Worm (Caenorhabditis elegans): Measurements from ENCODE around the gene D2096.7.

DNA sequence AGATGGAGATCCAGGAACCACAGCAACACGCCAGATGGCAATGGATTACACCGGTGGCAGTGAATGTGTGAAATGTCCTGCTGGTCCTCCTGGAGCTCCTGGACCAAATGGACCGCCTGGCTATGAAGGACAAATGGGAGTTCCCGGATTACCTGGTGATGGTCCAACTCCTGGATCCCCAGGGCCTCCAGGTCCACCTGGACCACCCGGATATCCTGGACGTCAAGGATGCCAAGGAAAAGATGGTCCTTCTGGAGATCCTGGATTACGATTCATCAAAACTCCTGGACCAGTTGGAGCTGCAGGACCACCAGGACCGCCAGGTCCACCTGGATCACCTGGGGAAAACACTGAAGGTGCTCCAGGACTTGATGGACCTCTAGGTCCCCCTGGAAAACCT is 20.1 kb downstream of the D2096.7 start:
- TF ChIP-seq ceh-8 (GFP tag; optimal IDR thresholded peaks at IDR 0.05) (no peak), pag-3 (tag; optimal IDR thresholded peaks at IDR 0.05; ENCODE audit: borderline replicate concordance, insufficient read depth) (no peak), blmp-1 (tag; optimal IDR thresholded peaks at IDR 0.05) (no peak), lin-39 (tag; optimal IDR thresholded peaks at IDR 0.05) (no peak), ztf-11 (tag; optimal IDR thresholded peaks at IDR 0.05) (no peak), mef-2 (tag; optimal IDR thresholded peaks at IDR 0.05) (no peak), sox-4 (tag; optimal IDR thresholded peaks at IDR 0.05) (no peak), lin-15B (tag; optimal IDR thresholded peaks at IDR 0.05) (no peak), fkh-8 (tag; optimal IDR thresholded peaks at IDR 0.05) (no peak), nhr-28 (tag; optimal IDR thresholded peaks at IDR 0.05) (no peak), zag-1 (tag; optimal IDR thresholded peaks at IDR 0.05) (no peak), unc-62 (GFP tag; optimal IDR thresholded peaks at IDR 0.05) (no peak), hlh-17 (GFP tag; optimal IDR thresholded peaks at IDR 0.05; ENCODE audit: borderline replicate concordance) (no peak), vab-15 (tag; optimal IDR thresholded peaks at IDR 0.05) (no peak)

All from whole organism, L1 larva.